Worm (Caenorhabditis elegans): ENCODE measurements around the gene K11C4.1.

K11C4.1 gene

ce11 chrV:6880623-6881022, 16.2 kb upstream of the K11C4.1 start:
- 0 out of 2 replicates have a peak, but pooled peaks have one; percentile 6 for TF ChIP-seq dox-1 (GFP tag; IDR thresholded peaks at IDR 0.05)
- TF ChIP-seq attf-6 (GFP tag; IDR thresholded peaks at IDR 0.05): no peak
- no peak for TF ChIP-seq ZK185.1 (tag; optimal IDR thresholded peaks at IDR 0.05; ENCODE audit: poor library complexity, severe bottlenecking)
- 0 out of 2 replicates have a peak, but pooled peaks have one; percentile 18 for TF ChIP-seq F37B4.10 (GFP tag; IDR thresholded peaks at IDR 0.05)
- TF ChIP-seq ceh-79 (tag; optimal IDR thresholded peaks at IDR 0.05): peak; percentile 9
- TF ChIP-seq ceh-27 (GFP tag; optimal IDR thresholded peaks at IDR 0.05): peak; percentile 66
- TF ChIP-seq zfh-2 (GFP tag; conservative IDR thresholded peaks at IDR 0.05): peak; percentile 82
- TF ChIP-seq ekl-4 (GFP tag; IDR thresholded peaks at IDR 0.05): peak; percentile 23; the same call in 1 of the 2 replicates
- TF ChIP-seq cebp-1 (GFP tag; IDR thresholded peaks at IDR 0.05): no peak
- peak; percentile 35 for TF ChIP-seq cebp-1 (tag; optimal IDR thresholded peaks at IDR 0.05)
- peak; percentile 11 for TF ChIP-seq K12H6.12 (tag; optimal IDR thresholded peaks at IDR 0.05)
- TF ChIP-seq ccch-3 (GFP tag; optimal IDR thresholded peaks at IDR 0.05): no peak
- no peak for TF ChIP-seq ztf-6 (GFP tag; IDR thresholded peaks at IDR 0.05)
- TF ChIP-seq hmg-1.2 (GFP tag; IDR thresholded peaks at IDR 0.05): peak; percentile 19; the same call in 1 of the 2 replicates
- no peak for TF ChIP-seq aptf-3 (GFP tag; IDR thresholded peaks at IDR 0.05)

DNA sequence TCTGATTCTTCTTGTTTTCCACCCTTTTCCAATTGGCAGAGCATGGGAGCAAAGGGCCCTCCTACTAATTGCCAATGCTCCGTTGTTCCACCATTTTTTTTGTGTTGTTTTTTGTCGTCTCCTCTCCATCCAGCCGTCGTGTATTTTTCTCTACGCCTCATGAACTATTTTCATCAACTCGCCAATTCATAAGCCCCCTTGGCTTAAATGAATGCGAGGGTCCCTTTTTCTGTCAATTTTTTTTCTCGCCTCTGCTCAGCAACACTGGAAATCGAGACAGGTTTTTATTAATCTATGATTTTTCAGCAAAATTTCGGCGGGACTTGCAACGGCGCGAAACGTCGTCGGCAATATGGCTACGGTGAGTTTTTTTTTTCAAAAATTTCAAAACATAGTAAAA, 15.8 kb upstream of the K11C4.1 start, which contains the start of gene unc-70:
unc-70 (plus strand) TSS at position 301 of the 400 bp plus-strand sequence.
- no peak for TF ChIP-seq ekl-4 (GFP tag; IDR thresholded peaks at IDR 0.05)
- TF ChIP-seq mel-28 (tag; optimal IDR thresholded peaks at IDR 0.05; ENCODE audit: borderline replicate concordance): no peak
- no peak for TF ChIP-seq F39B2.1 (GFP tag; IDR thresholded peaks at IDR 0.05)
- no peak for TF ChIP-seq ceh-58 (GFP tag; IDR thresholded peaks at IDR 0.05)
- no peak for TF ChIP-seq sptf-2 (GFP tag; optimal IDR thresholded peaks at IDR 0.05)
- TF ChIP-seq lin-26 (GFP tag; IDR thresholded peaks at IDR 0.05): no peak
- no peak for TF ChIP-seq K11D2.4 (GFP tag; IDR thresholded peaks at IDR 0.05)

- TF ChIP-seq ceh-27 (GFP tag; optimal IDR thresholded peaks at IDR 0.05) (no peak), ztf-22 (GFP tag; optimal IDR thresholded peaks at IDR 0.05) (no peak), Y53F4B.3 (GFP tag; IDR thresholded peaks at IDR 0.05) (no peak), dox-1 (GFP tag; IDR thresholded peaks at IDR 0.05) (peak; percentile 19; the same call in 1 of the 2 replicates), Y95B8A.8 (GFP tag; IDR thresholded peaks at IDR 0.05) (no peak), nhr-80 (tag; optimal IDR thresholded peaks at IDR 0.05) (peak; percentile 81), cebp-1 (GFP tag; IDR thresholded peaks at IDR 0.05) (no peak), cebp-1 (tag; optimal IDR thresholded peaks at IDR 0.05) (no peak), T26A5.8 (tag; optimal IDR thresholded peaks at IDR 0.05) (no peak), hsf-1 (GFP tag; IDR thresholded peaks at IDR 0.05) (no peak), unc-130 (GFP tag; optimal IDR thresholded peaks at IDR 0.05) (no peak), F55B11.4 (tag; optimal IDR thresholded peaks at IDR 0.05; ENCODE audit: borderline replicate concordance, insufficient read depth) (no peak), let-607 (tag; optimal IDR thresholded peaks at IDR 0.05) (no peak), snpc-3.4 (tag; optimal IDR thresholded peaks at IDR 0.05) (no peak), rpc-1 (optimal IDR thresholded peaks at IDR 0.05) (no peak), rpc-1 (tag; optimal IDR thresholded peaks at IDR 0.05) (no peak), bed-1 (GFP tag; IDR thresholded peaks at IDR 0.05) (no peak), ceh-40 (GFP tag; IDR thresholded peaks at IDR 0.05) (no peak)
These were observed 15.1 kb upstream of the K11C4.1 start for ce11 chrV:6881735-6882134.

ce11 chrV:6882452-6882939, 14.3 kb upstream of the K11C4.1 start:
- TF ChIP-seq snpc-3.4 (tag; optimal IDR thresholded peaks at IDR 0.05) (no peak), lin-26 (GFP tag; IDR thresholded peaks at IDR 0.05) (no peak), lsl-1 (GFP tag; optimal IDR thresholded peaks at IDR 0.05) (no peak), madf-6 (GFP tag; IDR thresholded peaks at IDR 0.05) (no peak), C17E4.6 (GFP tag; IDR thresholded peaks at IDR 0.05) (no peak), B0261.1 (tag; optimal IDR thresholded peaks at IDR 0.05) (no peak)
